Fruit fly (Drosophila melanogaster) whole organism, pupa: Measurements from ENCODE around the gene alpha-Est1.

Source experiments
- CG10348 ChIP-seq: fragments of 200-800 bp; sonication (Bioruptor generic); IDR thresholded peaks from 2 replicates; pipeline ENCODE4 v1.3.6; 2022; ENCODE audit warnings: missing biosample characterization, missing genetic modification characterization
- CG12605 ChIP-seq: fragments of 200-800 bp; sonication (Bioruptor generic); IDR thresholded peaks from 2 replicates; pipeline ENCODE4 v1.3.6; 2022; ENCODE audit warnings: missing biosample characterization, missing genetic modification characterization
- CG13204 ChIP-seq: fragments of 200-800 bp; sonication (Bioruptor generic); optimal IDR thresholded peaks from 2 replicates; lab custom pipeline; 2018; ENCODE audit warnings: missing biosample characterization, mild to moderate bottlenecking, missing genetic modification characterization, moderate library complexity
- CG14655 ChIP-seq: fragments of 200-800 bp; sonication (Bioruptor generic); optimal IDR thresholded peaks from 3 replicates; lab custom pipeline; 2017; ENCODE audit warnings: mild to moderate bottlenecking, missing biosample characterization, missing genetic modification reagents, missing genetic modification characterization
- CG15710 ChIP-seq: fragments of 200-800 bp; sonication (Bioruptor generic); optimal IDR thresholded peaks from 2 replicates; lab custom pipeline; 2018; ENCODE audit warnings: missing biosample characterization, mild to moderate bottlenecking, missing genetic modification characterization, moderate library complexity
- CG17806 ChIP-seq: fragments of 200-800 bp; sonication (Bioruptor generic); optimal IDR thresholded peaks from 2 replicates; lab custom pipeline; 2018; ENCODE audit warnings: missing biosample characterization, mild to moderate bottlenecking, missing genetic modification characterization, moderate library complexity
- CG32121 ChIP-seq: fragments of 200-800 bp; sonication (Bioruptor generic); IDR thresholded peaks from 2 replicates; pipeline ENCODE4 v1.3.6; 2022; ENCODE audit warnings: missing biosample characterization, missing genetic modification characterization
- CG34367 ChIP-seq: fragments of 200-800 bp; sonication (Bioruptor generic); optimal IDR thresholded peaks from 2 replicates; lab custom pipeline; 2018; ENCODE audit warnings: missing biosample characterization, mild to moderate bottlenecking, missing genetic modification characterization
- CG4496 ChIP-seq: fragments of 200-800 bp; sonication (Bioruptor generic); IDR thresholded peaks from 3 replicates; pipeline ENCODE4 v1.3.6; 2022; ENCODE audit warnings: missing biosample characterization, missing genetic modification characterization
- CG8159 ChIP-seq: fragments of 200-800 bp; sonication (Bioruptor generic); optimal IDR thresholded peaks from 3 replicates; lab custom pipeline; 2018; ENCODE audit warnings: missing biosample characterization, mild to moderate bottlenecking, missing genetic modification characterization, moderate library complexity
- CG8301 ChIP-seq: fragments of 200-800 bp; sonication (Bioruptor generic); optimal IDR thresholded peaks from 2 replicates; lab custom pipeline; 2018; ENCODE audit warnings: missing biosample characterization, mild to moderate bottlenecking, missing genetic modification characterization
- CG9948 ChIP-seq: fragments of 200-800 bp; sonication (Bioruptor generic); optimal IDR thresholded peaks from 2 replicates; lab custom pipeline; 2018; ENCODE audit warnings: missing biosample characterization, mild to moderate bottlenecking, missing genetic modification characterization, moderate library complexity
- D1 ChIP-seq: fragments of 200-800 bp; sonication (Bioruptor generic); optimal IDR thresholded peaks from 2 replicates; lab custom pipeline; 2018; ENCODE audit warnings: missing biosample characterization, mild to moderate bottlenecking, missing genetic modification characterization, moderate library complexity
- EcR ChIP-seq: fragments of 200-800 bp; sonication (Bioruptor generic); optimal IDR thresholded peaks from 3 replicates; lab custom pipeline; 2019; ENCODE audit warnings: missing biosample characterization, missing genetic modification characterization, mild to moderate bottlenecking, moderate library complexity, missing genetic modification reagents
- Ets98B ChIP-seq: fragments of 200-800 bp; sonication (Bioruptor generic); IDR thresholded peaks from 2 replicates; pipeline ENCODE4 v1.3.6; 2022; ENCODE audit warnings: missing biosample characterization, missing genetic modification characterization
- Pif1A ChIP-seq: fragments of 200-800 bp; sonication (Bioruptor generic); optimal IDR thresholded peaks from 3 replicates; lab custom pipeline; 2016; ENCODE audit warnings: missing biosample characterization, missing genetic modification characterization
- Pif1B ChIP-seq: fragments of 200-800 bp; sonication (Bioruptor generic); optimal IDR thresholded peaks from 3 replicates; lab custom pipeline; 2016; ENCODE audit warnings: missing biosample characterization, missing genetic modification characterization
- Snoo ChIP-seq: fragments of 200-800 bp; sonication (Bioruptor generic); optimal IDR thresholded peaks from 3 replicates; lab custom pipeline; 2017; ENCODE audit warnings: missing biosample characterization, mild to moderate bottlenecking, missing genetic modification characterization, inconsistent platforms
- fd96Ca ChIP-seq: fragments of 200-800 bp; sonication (Bioruptor generic); IDR thresholded peaks from 3 replicates; pipeline ENCODE4 v1.3.6; 2022; ENCODE audit warnings: missing biosample characterization, missing genetic modification characterization
- gl ChIP-seq: fragments of 200-800 bp; sonication (Bioruptor generic); optimal IDR thresholded peaks from 2 replicates; lab custom pipeline; 2018; ENCODE audit warnings: missing biosample characterization, mild to moderate bottlenecking, missing genetic modification characterization
- rn ChIP-seq: fragments of 200-800 bp; sonication (Bioruptor generic); IDR thresholded peaks from 2 replicates; pipeline ENCODE4 v1.3.6; 2022; ENCODE audit warnings: missing biosample characterization, missing genetic modification characterization

Gene alpha-Est1

dm6 chr3R:7504989-7505761 lies 43.7 kb downstream of the alpha-Est1 start, which contains the start of gene alpha-Est9:
alpha-Est9 (minus strand) TSS chr3R:7505098.
- TF ChIP-seq CG34367 = no peak
- no peak for TF ChIP-seq CG14655 (GFP tag; lab: Kevin White, UChicago)
- no peak for TF ChIP-seq CG32121 (GFP tag; lab: Robert Waterston, UW)
- TF ChIP-seq CG8159 (tag; lab: Kevin White, UChicago) = no peak
- TF ChIP-seq CG12605 (GFP tag; lab: Robert Waterston, UW) = no peak
- TF ChIP-seq rn (GFP tag; lab: Robert Waterston, UW) = no peak
- TF ChIP-seq CG13204 (GFP tag; lab: Kevin White, UChicago) = no peak

- no peak for TF ChIP-seq gl
- TF ChIP-seq CG4496 (GFP tag; lab: Robert Waterston, UW) = no peak
- TF ChIP-seq CG15710 (tag; lab: Kevin White, UChicago) = no peak
- TF ChIP-seq EcR = no peak
- no peak for TF ChIP-seq fd96Ca (GFP tag; lab: Robert Waterston, UW)
- no peak for TF ChIP-seq CG12605 (GFP tag; lab: Robert Waterston, UW)
- TF ChIP-seq Ets98B (GFP tag; lab: Robert Waterston, UW) = no peak
- no peak for TF ChIP-seq CG32121 (GFP tag; lab: Robert Waterston, UW)
- no peak for TF ChIP-seq CG10348 (GFP tag; lab: Robert Waterston, UW)
- no peak for TF ChIP-seq Snoo (tag; lab: Kevin White, UChicago)
- TF ChIP-seq CG34367 = no peak
These were observed 45.7 kb downstream of the alpha-Est1 start for dm6 chr3R:7503216-7503615.

- TF ChIP-seq CG4496 (GFP tag; lab: Robert Waterston, UW) = no peak
- no peak for TF ChIP-seq CG13204 (GFP tag; lab: Kevin White, UChicago)
- TF ChIP-seq CG14655 (GFP tag; lab: Kevin White, UChicago) = no peak
- no peak for TF ChIP-seq CG8301
- TF ChIP-seq Ets98B (GFP tag; lab: Robert Waterston, UW) = no peak
- TF ChIP-seq CG9948 (tag; lab: Kevin White, UChicago) = no peak
- TF ChIP-seq Pif1A (GFP tag; lab: Kevin White, UChicago) = no peak
- TF ChIP-seq gl = no peak
- no peak for TF ChIP-seq Snoo (tag; lab: Kevin White, UChicago)
- TF ChIP-seq fd96Ca (GFP tag; lab: Robert Waterston, UW) = no peak
These were observed 46.6 kb downstream of the alpha-Est1 start, which contains the start of gene Mics1 for dm6 chr3R:7502276-7502675. Mics1 (minus strand) TSS chr3R:7502376.

dm6 chr3R:7500513-7500912 lies 48.4 kb downstream of the alpha-Est1 start:
- TF ChIP-seq fd96Ca (GFP tag; lab: Robert Waterston, UW) (no peak), rn (GFP tag; lab: Robert Waterston, UW) (no peak), Ets98B (GFP tag; lab: Robert Waterston, UW) (no peak), EcR (no peak), CG34367 (no peak), CG12605 (GFP tag; lab: Robert Waterston, UW) (no peak), CG14655 (GFP tag; lab: Kevin White, UChicago) (no peak), CG9948 (tag; lab: Kevin White, UChicago) (no peak), Pif1B (GFP tag; lab: Kevin White, UChicago) (no peak), CG8159 (tag; lab: Kevin White, UChicago) (no peak), CG15710 (tag; lab: Kevin White, UChicago) (no peak), CG10348 (GFP tag; lab: Robert Waterston, UW) (no peak), Snoo (tag; lab: Kevin White, UChicago) (no peak), CG4496 (GFP tag; lab: Robert Waterston, UW) (no peak)
- TF ChIP-seq, all 21 proteins: peak for 0

dm6 chr3R:7499488-7499887 lies 49.4 kb downstream of the alpha-Est1 start:
- TF ChIP-seq CG14655 (GFP tag; lab: Kevin White, UChicago) (no peak), CG12605 (GFP tag; lab: Robert Waterston, UW) (no peak), EcR (no peak), CG15710 (tag; lab: Kevin White, UChicago) (no peak), CG32121 (GFP tag; lab: Robert Waterston, UW) (no peak), CG34367 (no peak), CG17806 (tag; lab: Kevin White, UChicago) (no peak), fd96Ca (GFP tag; lab: Robert Waterston, UW) (no peak), CG8301 (no peak), Pif1B (GFP tag; lab: Kevin White, UChicago) (no peak), CG9948 (tag; lab: Kevin White, UChicago) (no peak), CG13204 (GFP tag; lab: Kevin White, UChicago) (no peak), CG8159 (tag; lab: Kevin White, UChicago) (no peak), Snoo (tag; lab: Kevin White, UChicago) (no peak), D1 (tag; lab: Kevin White, UChicago) (no peak), Ets98B (GFP tag; lab: Robert Waterston, UW) (no peak), rn (GFP tag; lab: Robert Waterston, UW) (no peak), CG10348 (GFP tag; lab: Robert Waterston, UW) (no peak), Pif1A (GFP tag; lab: Kevin White, UChicago) (no peak), gl (no peak)

dm6 chr3R:7497488-7497887 lies 51.4 kb downstream of the alpha-Est1 start:
- no peak for TF ChIP-seq Pif1A (GFP tag; lab: Kevin White, UChicago)
- TF ChIP-seq EcR = no peak
- no peak for TF ChIP-seq rn (GFP tag; lab: Robert Waterston, UW)
- TF ChIP-seq CG9948 (tag; lab: Kevin White, UChicago) = no peak
- TF ChIP-seq Pif1B (GFP tag; lab: Kevin White, UChicago) = no peak
- no peak for TF ChIP-seq D1 (tag; lab: Kevin White, UChicago)
- no peak for TF ChIP-seq CG32121 (GFP tag; lab: Robert Waterston, UW)
- no peak for TF ChIP-seq CG4496 (GFP tag; lab: Robert Waterston, UW)
- TF ChIP-seq CG14655 (GFP tag; lab: Kevin White, UChicago) = no peak
- no peak for TF ChIP-seq fd96Ca (GFP tag; lab: Robert Waterston, UW)
- TF ChIP-seq CG8301 = no peak
- TF ChIP-seq CG17806 (tag; lab: Kevin White, UChicago) = no peak
